Worm (Caenorhabditis elegans) whole organism, L2 larva: ENCODE results near the gene nlp-19.

Experiments used
- egl-27 ChIP-seq: sonication (generic microtip); optimal IDR thresholded peaks from 3 replicates; lab custom pipeline; 2017; ENCODE audit warnings: missing biosample characterization, missing genetic modification reagents, missing genetic modification characterization
- lin-13 ChIP-seq: fragments of 150-350 bp; optimal IDR thresholded peaks from 2 replicates; lab custom pipeline; 2014; ENCODE audit warnings: missing biosample characterization, missing genetic modification reagents, missing genetic modification characterization
- mab-5 ChIP-seq: fragments of 150-350 bp; optimal IDR thresholded peaks from 2 replicates; lab custom pipeline; 2014; ENCODE audit warnings: missing biosample characterization, missing genetic modification characterization
- nhr-11 ChIP-seq: fragments of 150-350 bp; optimal IDR thresholded peaks from 2 replicates; lab custom pipeline; 2014; ENCODE audit warnings: missing biosample characterization, missing genetic modification characterization
- nhr-237 ChIP-seq: fragments of 150-350 bp; optimal IDR thresholded peaks from 2 replicates; lab custom pipeline; 2014; ENCODE audit warnings: missing biosample characterization, missing genetic modification characterization
- unc-39 ChIP-seq: fragments of 150-350 bp; optimal IDR thresholded peaks from 2 replicates; lab custom pipeline; 2014; ENCODE audit warnings: missing biosample characterization, missing genetic modification characterization
- ztf-11 ChIP-seq: sonication (generic microtip); optimal IDR thresholded peaks from 2 replicates; lab custom pipeline; 2017; ENCODE audit warnings: missing biosample characterization, missing genetic modification characterization
- ztf-4 ChIP-seq: fragments of 150-350 bp; optimal IDR thresholded peaks from 2 replicates; lab custom pipeline; 2014; ENCODE audit warnings: missing biosample characterization, missing genetic modification characterization

ce11 chrX:10981374-10981773 is 22.8 kb downstream of the nlp-19 start:
- TF ChIP-seq lin-13 (no peak), nhr-237 (tag; lab: Kevin White, UChicago) (no peak), ztf-11 (tag; lab: Kevin White, UChicago) (no peak), nhr-11 (tag; lab: Kevin White, UChicago) (no peak), egl-27 (tag; lab: Kevin White, UChicago) (no peak), unc-39 (tag; lab: Kevin White, UChicago) (no peak), mab-5 (no peak), ztf-4 (no peak)
